Worm (Caenorhabditis elegans) whole organism, L4 larva: ENCODE results near the gene D1086.17.

Experiments used
- F37D6.2 ChIP-seq: sonication (generic microtip); optimal IDR thresholded peaks from 2 replicates; lab custom pipeline; 2016; ENCODE audit warnings: mild to moderate bottlenecking, missing genetic modification characterization, missing compliant biosample characterization
- F44E2.7 ChIP-seq: fragments of 200-800 bp; sonication (Bioruptor generic); IDR thresholded peaks from 2 replicates; pipeline ENCODE4 v2.1.2; 2022; ENCODE audit warnings: missing genetic modification characterization, missing compliant biosample characterization
- R02D3.7 ChIP-seq: fragments of 150-350 bp; sonication (generic microtip); optimal IDR thresholded peaks from 3 replicates; lab custom pipeline; 2014; ENCODE audit warnings: missing biosample characterization, missing genetic modification characterization
- T20F7.1 ChIP-seq: fragments of 200-800 bp; sonication (Bioruptor generic); optimal IDR thresholded peaks from 2 replicates; lab custom pipeline; 2018; ENCODE audit warnings: mild to moderate bottlenecking, missing genetic modification characterization, missing compliant biosample characterization
- Y48G9A.11 ChIP-seq: fragments of 200-800 bp; sonication (Bioruptor generic); IDR thresholded peaks from 2 replicates; pipeline ENCODE4 v1.3.6; 2022; ENCODE audit warnings: missing genetic modification reagents, missing genetic modification characterization, missing compliant biosample characterization
- Y5F2A.4 ChIP-seq: fragments of 200-800 bp; sonication (Bioruptor generic); optimal IDR thresholded peaks from 2 replicates; lab custom pipeline; 2018; ENCODE audit warnings: mild to moderate bottlenecking, missing genetic modification characterization, missing compliant biosample characterization
- aha-1 ChIP-seq: fragments of 150-350 bp; peaks from one replicate; lab custom pipeline; 2014; ENCODE audit warnings: missing biosample characterization, missing genetic modification characterization
- ama-1 ChIP-seq: fragments of 150-350 bp; optimal IDR thresholded peaks from 2 replicates; lab custom pipeline; 2014; ENCODE audit warnings: inconsistent platforms, mixed read lengths
- arid-1 ChIP-seq: fragments of 200-800 bp; sonication (Bioruptor generic); conservative IDR thresholded peaks from 2 replicates; pipeline ENCODE4 v1.3.6; 2022; ENCODE audit warnings: missing genetic modification reagents, missing genetic modification characterization, missing compliant biosample characterization
- ceh-44 ChIP-seq: fragments of 200-800 bp; sonication (Bioruptor generic); IDR thresholded peaks from 2 replicates; pipeline ENCODE4 v1.3.6; 2022; ENCODE audit warnings: missing genetic modification reagents, missing genetic modification characterization, missing compliant biosample characterization
- cey-2 ChIP-seq: sonication (generic microtip); optimal IDR thresholded peaks from 3 replicates; lab custom pipeline; 2017; ENCODE audit warnings: missing genetic modification characterization, mild to moderate bottlenecking, missing compliant biosample characterization, antibody characterized with exemption, borderline replicate concordance; ENCODE audit not compliant: insufficient read depth
- ctbp-1 ChIP-seq: fragments of 200-800 bp; sonication (Bioruptor generic); IDR thresholded peaks from 2 replicates; pipeline ENCODE4 v1.3.6; 2022; ENCODE audit warnings: missing genetic modification reagents, missing genetic modification characterization, missing compliant biosample characterization
- daf-16 ChIP-seq, 3 experiments: sonication (generic microtip); optimal IDR thresholded peaks; 2 replicates each; lab custom pipeline; 2016 to 2017; ENCODE audit warnings: missing genetic modification characterization in 3 of 3, missing genetic modification reagents in 3 of 3, mild to moderate bottlenecking in 2 of 3, missing compliant biosample characterization in 2 of 3, missing biosample characterization in 1 of 3, moderate library complexity in 1 of 3
- dmd-8 ChIP-seq: fragments of 200-800 bp; sonication (Bioruptor generic); IDR thresholded peaks from 2 replicates; pipeline ENCODE4 v1.3.6; 2022; ENCODE audit warnings: missing genetic modification characterization, missing compliant biosample characterization
- dmd-9 ChIP-seq: fragments of 200-800 bp; sonication (Bioruptor generic); IDR thresholded peaks from 2 replicates; pipeline ENCODE4 v1.3.6; 2022; ENCODE audit warnings: missing genetic modification reagents, missing genetic modification characterization, missing compliant biosample characterization
- dpl-1 ChIP-seq: fragments of 150-350 bp; optimal IDR thresholded peaks from 2 replicates; lab custom pipeline; 2014; ENCODE audit warnings: missing biosample characterization, missing genetic modification reagents, missing genetic modification characterization
- duxl-1 ChIP-seq: sonication (generic microtip); optimal IDR thresholded peaks from 2 replicates; lab custom pipeline; 2016; ENCODE audit warnings: mild to moderate bottlenecking, missing genetic modification characterization, moderate library complexity, missing compliant biosample characterization; ENCODE audit not compliant: poor library complexity
- dve-1 ChIP-seq: sonication (generic microtip); optimal IDR thresholded peaks from 2 replicates; lab custom pipeline; 2017; ENCODE audit warnings: antibody characterized with exemption, mild to moderate bottlenecking, missing genetic modification characterization, missing compliant biosample characterization; ENCODE audit not compliant: insufficient read depth
- fos-1 ChIP-seq: fragments of 150-350 bp; optimal IDR thresholded peaks from 2 replicates; lab custom pipeline; 2014; ENCODE audit warnings: missing biosample characterization, missing genetic modification characterization
- hlh-11 ChIP-seq: fragments of 200-800 bp; sonication (Bioruptor generic); optimal IDR thresholded peaks from 2 replicates; lab custom pipeline; 2018; ENCODE audit warnings: mild to moderate bottlenecking, missing genetic modification characterization, missing compliant biosample characterization
- hlh-30 ChIP-seq: sonication (generic microtip); optimal IDR thresholded peaks from 2 replicates; lab custom pipeline; 2017; ENCODE audit warnings: antibody characterized with exemption, mild to moderate bottlenecking, missing genetic modification characterization, missing compliant biosample characterization; ENCODE audit not compliant: insufficient read depth
- lin-29 ChIP-seq: fragments of 200-800 bp; sonication (Bioruptor generic); IDR thresholded peaks from 2 replicates; pipeline ENCODE4 v1.3.6; 2022; ENCODE audit warnings: missing genetic modification reagents, missing genetic modification characterization, missing compliant biosample characterization
- lir-3 ChIP-seq: sonication (generic microtip); optimal IDR thresholded peaks from 2 replicates; lab custom pipeline; 2016; ENCODE audit warnings: mild to moderate bottlenecking, missing genetic modification characterization, missing compliant biosample characterization
- lsy-2 ChIP-seq, 2 experiments: fragments of 150-350 bp in 1 of 2; sonication (generic microtip) in 1 of 2; optimal IDR thresholded peaks; 2 replicates each; lab custom pipeline; 2014 to 2017; ENCODE audit warnings: missing biosample characterization in 2 of 2, missing genetic modification characterization in 2 of 2
- mdl-1 ChIP-seq, 2 experiments: fragments of 150-350 bp in 1 of 2; sonication (generic microtip) in 1 of 2; optimal IDR thresholded peaks; 2 replicates each; lab custom pipeline; 2014 to 2017; ENCODE audit warnings: missing biosample characterization in 2 of 2, missing genetic modification characterization in 2 of 2
- mdt-29 ChIP-seq: fragments of 200-800 bp; sonication (Bioruptor generic); IDR thresholded peaks from 2 replicates; pipeline ENCODE4 v1.3.6; 2022; ENCODE audit warnings: missing genetic modification reagents, missing genetic modification characterization, missing compliant biosample characterization
- mep-1 ChIP-seq: fragments of 150-350 bp; sonication (generic microtip); optimal IDR thresholded peaks from 3 replicates; lab custom pipeline; 2014; ENCODE audit warnings: missing biosample characterization, missing genetic modification characterization
- mxl-2 ChIP-seq: fragments of 200-800 bp; sonication (Bioruptor generic); conservative IDR thresholded peaks from 2 replicates; pipeline ENCODE4 v1.3.6; 2022; ENCODE audit warnings: missing genetic modification reagents, missing genetic modification characterization, missing compliant biosample characterization
- mxl-3 ChIP-seq: fragments of 200-800 bp; sonication (Bioruptor generic); optimal IDR thresholded peaks from 2 replicates; lab custom pipeline; 2018; ENCODE audit warnings: mild to moderate bottlenecking, missing genetic modification characterization, missing compliant biosample characterization
- nhr-102 ChIP-seq: sonication (generic microtip); optimal IDR thresholded peaks from 2 replicates; lab custom pipeline; 2016; ENCODE audit warnings: mild to moderate bottlenecking, missing genetic modification characterization, moderate library complexity, missing compliant biosample characterization
- nhr-25 ChIP-seq: sonication (generic microtip); optimal IDR thresholded peaks from 2 replicates; lab custom pipeline; 2017; ENCODE audit warnings: missing genetic modification characterization, mild to moderate bottlenecking, missing compliant biosample characterization, antibody characterized with exemption, moderate library complexity, borderline replicate concordance; ENCODE audit not compliant: insufficient read depth
- nhr-42 ChIP-seq: fragments of 200-800 bp; sonication (Bioruptor generic); IDR thresholded peaks from 2 replicates; pipeline ENCODE4 v1.3.6; 2022; ENCODE audit warnings: missing genetic modification characterization, missing compliant biosample characterization
- nhr-76 ChIP-seq: fragments of 150-350 bp; optimal IDR thresholded peaks from 2 replicates; lab custom pipeline; 2014; ENCODE audit warnings: missing biosample characterization, missing genetic modification characterization
- pha-4 ChIP-seq, 2 experiments: fragments of 150-350 bp in 1 of 2; fragments of 200-800 bp in 1 of 2; sonication (Bioruptor generic) in 1 of 2; IDR thresholded peaks in 1 of 2; optimal IDR thresholded peaks in 1 of 2; 2 replicates each; pipeline versions ENCODE4 v1.3.6 to Lab custom; 2014 to 2022; ENCODE audit warnings: missing genetic modification characterization in 2 of 2, missing genetic modification reagents in 2 of 2, missing biosample characterization in 1 of 2, missing compliant biosample characterization in 1 of 2
- php-3 ChIP-seq: fragments of 200-800 bp; sonication (Bioruptor generic); IDR thresholded peaks from 2 replicates; pipeline ENCODE4 v1.3.6; 2022; ENCODE audit warnings: missing genetic modification reagents, missing genetic modification characterization, missing compliant biosample characterization
- rbr-2 ChIP-seq: sonication (generic microtip); optimal IDR thresholded peaks from 2 replicates; lab custom pipeline; 2016; ENCODE audit warnings: missing genotype, missing genetic modification characterization, missing compliant biosample characterization
- sdz-12 ChIP-seq: fragments of 200-800 bp; sonication (Bioruptor generic); optimal IDR thresholded peaks from 2 replicates; lab custom pipeline; 2018; ENCODE audit warnings: mild to moderate bottlenecking, missing genetic modification characterization, missing compliant biosample characterization
- set-16 ChIP-seq: fragments of 200-800 bp; sonication (Bioruptor generic); IDR thresholded peaks from 2 replicates; pipeline ENCODE4 v1.3.6; 2022; ENCODE audit warnings: missing genetic modification reagents, missing genetic modification characterization, missing compliant biosample characterization
- skn-1 ChIP-seq: fragments of 150-350 bp; optimal IDR thresholded peaks from 2 replicates; lab custom pipeline; 2014; ENCODE audit warnings: missing biosample characterization, missing genetic modification characterization
- snpc-1.2 ChIP-seq: fragments of 200-800 bp; sonication (Bioruptor generic); IDR thresholded peaks from 2 replicates; pipeline ENCODE4 v1.3.6; 2022; ENCODE audit warnings: missing genetic modification reagents, missing genetic modification characterization, missing compliant biosample characterization
- snpc-4 ChIP-seq: fragments of 150-350 bp; optimal IDR thresholded peaks from 2 replicates; lab custom pipeline; 2014; ENCODE audit warnings: missing biosample characterization, missing genetic modification characterization
- spr-1 ChIP-seq: sonication (generic microtip); optimal IDR thresholded peaks from 2 replicates; lab custom pipeline; 2016; ENCODE audit warnings: mild to moderate bottlenecking, missing genetic modification characterization, missing compliant biosample characterization
- spr-3 ChIP-seq: fragments of 200-800 bp; sonication (Bioruptor generic); optimal IDR thresholded peaks from 2 replicates; lab custom pipeline; 2018; ENCODE audit warnings: mild to moderate bottlenecking, missing genetic modification characterization, missing compliant biosample characterization
- tra-1 ChIP-seq: fragments of 200-800 bp; sonication (Bioruptor generic); IDR thresholded peaks from 2 replicates; pipeline ENCODE4 v1.3.6; 2022; ENCODE audit warnings: missing genetic modification reagents, missing genetic modification characterization, missing compliant biosample characterization
- unc-39 ChIP-seq: sonication (generic microtip); optimal IDR thresholded peaks from 2 replicates; lab custom pipeline; 2017; ENCODE audit warnings: missing biosample characterization, missing genetic modification characterization
- vab-7 ChIP-seq: fragments of 200-800 bp; sonication (Bioruptor generic); IDR thresholded peaks from 2 replicates; pipeline ENCODE4 v1.3.6; 2022; ENCODE audit warnings: missing genetic modification reagents, missing genetic modification characterization, missing compliant biosample characterization
- zfp-2 ChIP-seq: sonication (generic microtip); optimal IDR thresholded peaks from 2 replicates; lab custom pipeline; 2016; ENCODE audit warnings: mild to moderate bottlenecking, missing genetic modification characterization, missing compliant biosample characterization
- ztf-11 ChIP-seq: fragments of 150-350 bp; optimal IDR thresholded peaks from 2 replicates; lab custom pipeline; 2014; ENCODE audit warnings: missing biosample characterization, missing genetic modification characterization

Gene D1086.17

DNA sequence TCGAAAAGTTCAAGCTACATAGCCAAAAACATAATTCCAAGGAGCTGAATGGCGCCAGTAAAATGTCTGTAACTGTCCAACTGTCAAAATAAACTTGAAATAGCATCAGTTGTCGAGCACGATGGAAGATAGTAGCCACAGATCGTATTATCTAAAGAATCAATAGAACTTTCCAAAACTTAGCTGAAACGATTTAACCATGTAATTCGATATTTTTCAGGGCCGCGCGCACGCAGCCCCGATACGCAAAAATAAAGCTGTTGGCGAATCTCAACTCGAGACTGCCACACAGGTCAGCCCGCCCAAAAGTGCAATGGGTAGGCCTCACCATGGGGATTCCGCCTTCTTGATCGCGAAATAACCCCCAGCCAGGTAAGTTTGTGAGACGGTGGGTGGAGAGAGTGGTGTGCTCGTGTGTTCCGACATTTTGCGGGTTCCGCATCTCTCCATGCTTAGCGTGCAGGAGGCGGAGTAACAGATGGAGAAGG is 39.4 kb upstream of the D1086.17 start (continued):
- TF ChIP-seq dve-1 (tag; lab: Kevin White, UChicago) (peak; percentile 52), daf-16 (GFP tag; optimal IDR thresholded peaks at IDR 0.05; lab: Kevin White, UChicago) (peak; percentile 17 to 44), daf-16 (tag; optimal IDR thresholded peaks at IDR 0.05; lab: Kevin White, UChicago) (peak; percentile 56), set-16 (GFP tag; lab: Robert Waterston, UW) (peak; percentile 75), lsy-2 (tag; optimal IDR thresholded peaks at IDR 0.05; lab: Kevin White, UChicago) (no peak), T20F7.1 (GFP tag; lab: Kevin White, UChicago) (no peak), dpl-1 (GFP tag; lab: Kevin White, UChicago) (no peak), nhr-76 (tag; lab: Kevin White, UChicago) (no peak), pha-4 (GFP tag; IDR thresholded peaks at IDR 0.05; lab: Robert Waterston, UW) (peak; percentile 54; the same call in 1 of the 2 replicates), pha-4 (tag; optimal IDR thresholded peaks at IDR 0.05; lab: Kevin White, UChicago) (no peak), arid-1 (GFP tag; lab: Robert Waterston, UW) (peak; percentile 58; the same call in 1 of the 2 replicates), cey-2 (tag; lab: Kevin White, UChicago) (no peak), ama-1 (lab: Kevin White, UChicago) (peak; percentile 91), hlh-30 (peak; percentile 37), snpc-1.2 (peak; percentile 77), mxl-2 (GFP tag; lab: Robert Waterston, UW) (no peak), unc-39 (tag; lab: Kevin White, UChicago) (no peak), duxl-1 (tag; lab: Kevin White, UChicago) (peak; percentile 89), vab-7 (GFP tag; lab: Robert Waterston, UW) (peak; percentile 35), nhr-102 (tag; lab: Kevin White, UChicago) (peak; percentile 88), php-3 (GFP tag; lab: Robert Waterston, UW) (peak; percentile 39; the same call in 1 of the 2 replicates), rbr-2 (tag; lab: Kevin White, UChicago) (peak; percentile 40), ceh-44 (peak; percentile 81), snpc-4 (tag; lab: Kevin White, UChicago) (peak; percentile 80), zfp-2 (no peak), lin-29 (GFP tag; lab: Robert Waterston, UW) (no peak), F44E2.7 (GFP tag; lab: Robert Waterston, UW) (0 out of 2 replicates have a peak, but pooled peaks have one; percentile 33), dmd-8 (no peak), ctbp-1 (no peak), tra-1 (GFP tag; lab: Robert Waterston, UW) (0 out of 2 replicates have a peak, but pooled peaks have one; percentile 33), R02D3.7 (tag; lab: Kevin White, UChicago) (no peak), mxl-3 (GFP tag; lab: Kevin White, UChicago) (peak; percentile 51), nhr-25 (tag; lab: Kevin White, UChicago) (no peak), sdz-12 (GFP tag; lab: Kevin White, UChicago) (no peak), ztf-11 (tag; lab: Kevin White, UChicago) (no peak), lir-3 (peak; percentile 32), spr-3 (GFP tag; lab: Kevin White, UChicago) (peak; percentile 51), dmd-9 (GFP tag; lab: Robert Waterston, UW) (peak; percentile 59; the same call in 1 of the 2 replicates), Y5F2A.4 (GFP tag; lab: Kevin White, UChicago) (peak; percentile 5), skn-1 (no peak), aha-1 (peak; percentile 87), hlh-11 (tag; lab: Kevin White, UChicago) (peak; percentile 69), spr-1 (peak; percentile 64), Y48G9A.11 (peak; percentile 74), F37D6.2 (tag; lab: Kevin White, UChicago) (no peak), nhr-42 (peak; percentile 71), mdt-29 (GFP tag; lab: Robert Waterston, UW) (peak; percentile 60; the same call in 1 of the 2 replicates), mep-1 (no peak), mdl-1 (tag; optimal IDR thresholded peaks at IDR 0.05; lab: Kevin White, UChicago) (peak in 1 of 2 experiments; percentile 0), fos-1 (tag; lab: Kevin White, UChicago) (no peak)
